Worm (Caenorhabditis elegans) whole organism, L2 larva: Measurements from ENCODE around the gene C09E7.4.

Experiments
- Y55F3AM.14 ChIP-seq: fragments of 200-800 bp; sonication (Bioruptor generic); optimal IDR thresholded peaks from 2 replicates; lab custom pipeline; 2018; ENCODE audit warnings: mild to moderate bottlenecking, missing genetic modification characterization, missing compliant biosample characterization
- ZK546.5 ChIP-seq: sonication (generic microtip); optimal IDR thresholded peaks from 2 replicates; lab custom pipeline; 2017; ENCODE audit warnings: missing biosample characterization, missing genetic modification characterization
- ceh-82 ChIP-seq: fragments of 150-350 bp; optimal IDR thresholded peaks from 2 replicates; lab custom pipeline; 2014; ENCODE audit warnings: missing biosample characterization, missing genetic modification characterization
- dmd-4 ChIP-seq: sonication (generic microtip); optimal IDR thresholded peaks from 2 replicates; lab custom pipeline; 2017; ENCODE audit warnings: missing biosample characterization, missing genetic modification characterization
- egl-27 ChIP-seq: sonication (generic microtip); optimal IDR thresholded peaks from 3 replicates; lab custom pipeline; 2017; ENCODE audit warnings: missing biosample characterization, missing genetic modification reagents, missing genetic modification characterization
- elt-1 ChIP-seq: fragments of 150-350 bp; optimal IDR thresholded peaks from 2 replicates; lab custom pipeline; 2014; ENCODE audit warnings: missing biosample characterization, missing genetic modification characterization
- elt-3 ChIP-seq: sonication (generic microtip); optimal IDR thresholded peaks from 2 replicates; lab custom pipeline; 2017; ENCODE audit warnings: missing biosample characterization, missing genetic modification characterization
- lin-11 ChIP-seq: fragments of 150-350 bp; sonication (generic microtip); optimal IDR thresholded peaks from 2 replicates; lab custom pipeline; 2014; ENCODE audit warnings: missing biosample characterization, missing genetic modification characterization, inconsistent platforms, mixed read lengths
- mab-5 ChIP-seq: fragments of 150-350 bp; optimal IDR thresholded peaks from 2 replicates; lab custom pipeline; 2014; ENCODE audit warnings: missing biosample characterization, missing genetic modification characterization
- nhr-23 ChIP-seq: fragments of 150-350 bp; optimal IDR thresholded peaks from 2 replicates; lab custom pipeline; 2014; ENCODE audit warnings: missing biosample characterization, missing genetic modification reagents, missing genetic modification characterization
- peb-1 ChIP-seq: fragments of 150-350 bp; optimal IDR thresholded peaks from 2 replicates; lab custom pipeline; 2014; ENCODE audit warnings: missing biosample characterization, missing genetic modification characterization
- unc-62 ChIP-seq: fragments of 150-350 bp; optimal IDR thresholded peaks from 2 replicates; lab custom pipeline; 2014; ENCODE audit warnings: missing biosample characterization, missing genetic modification reagents, missing genetic modification characterization
- ztf-11 ChIP-seq: sonication (generic microtip); optimal IDR thresholded peaks from 2 replicates; lab custom pipeline; 2017; ENCODE audit warnings: missing biosample characterization, missing genetic modification characterization
- ztf-4 ChIP-seq: fragments of 150-350 bp; optimal IDR thresholded peaks from 2 replicates; lab custom pipeline; 2014; ENCODE audit warnings: missing biosample characterization, missing genetic modification characterization

DNA sequence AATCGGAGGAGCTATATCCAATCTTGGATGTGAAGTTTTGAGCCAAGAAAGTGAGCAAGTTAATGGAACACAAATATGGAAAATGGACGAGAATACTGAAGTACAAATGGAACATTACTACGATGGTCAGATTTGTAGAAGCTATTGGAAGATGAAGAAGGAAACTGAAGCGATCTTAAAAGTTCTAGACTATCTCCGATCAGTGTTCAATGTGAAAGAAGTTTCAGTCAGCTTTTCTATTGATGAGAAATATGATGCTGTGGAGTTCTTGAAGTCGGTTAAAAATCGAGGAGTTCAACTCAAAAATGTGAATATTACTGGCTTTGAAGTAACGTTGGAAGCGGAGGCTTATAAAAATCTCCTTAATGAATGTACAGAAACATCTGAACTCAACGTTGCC, 37.7 kb downstream of the C09E7.4 start:
- TF ChIP-seq Y55F3AM.14 (GFP tag; lab: Kevin White, UChicago) = no peak
- TF ChIP-seq nhr-23 (tag; lab: Kevin White, UChicago) = no peak
- no peak for TF ChIP-seq lin-11 (tag; lab: Kevin White, UChicago)
- TF ChIP-seq ZK546.5 = no peak
- no peak for TF ChIP-seq ceh-82
- no peak for TF ChIP-seq elt-1 (tag; lab: Kevin White, UChicago)
- no peak for TF ChIP-seq dmd-4
- no peak for TF ChIP-seq egl-27 (tag; lab: Kevin White, UChicago)
- no peak for TF ChIP-seq elt-3 (tag; lab: Kevin White, UChicago)
- TF ChIP-seq ztf-4 = no peak
- no peak for TF ChIP-seq unc-62 (GFP tag; lab: Kevin White, UChicago)
- no peak for TF ChIP-seq mab-5 (tag; lab: Kevin White, UChicago)
- TF ChIP-seq ztf-11 (tag; lab: Kevin White, UChicago) = no peak
- no peak for TF ChIP-seq peb-1 (tag; lab: Kevin White, UChicago)
